Fruit fly (Drosophila melanogaster): ENCODE measurements around the gene Amt.

Amt gene

dm6 chr3R:15265406-15266040 lies 16.6 kb upstream of the Amt start, which contains the start of gene ATPsynO (continued):
- peak; percentile 11 for TF ChIP-seq pho (GFP tag; optimal IDR thresholded peaks at IDR 0.05)
- peak; percentile 59; the same call in 1 of the 4 replicates for TF ChIP-seq chinmo (GFP tag; IDR thresholded peaks at IDR 0.05; ENCODE audit: partially characterized antibody)
- peak; percentile 57 for TF ChIP-seq dm (GFP tag; optimal IDR thresholded peaks at IDR 0.05)
- peak; percentile 86 for TF ChIP-seq bigmax (GFP tag; optimal IDR thresholded peaks at IDR 0.05)
- no peak for TF ChIP-seq wor (GFP tag; IDR thresholded peaks at IDR 0.05)
- TF ChIP-seq CoRest (tag; optimal IDR thresholded peaks at IDR 0.05): no peak
- TF ChIP-seq az2 (GFP tag; optimal IDR thresholded peaks at IDR 0.05): no peak
- no peak for TF ChIP-seq dmrt99B (tag; optimal IDR thresholded peaks at IDR 0.05)
- TF ChIP-seq slbo (GFP tag; IDR thresholded peaks at IDR 0.05): no peak
- peak; percentile 14 for TF ChIP-seq PHDP (tag; optimal IDR thresholded peaks at IDR 0.05)
- TF ChIP-seq CG12744 (GFP tag; optimal IDR thresholded peaks at IDR 0.05): no peak
- no peak for TF ChIP-seq CG7786 (GFP tag; optimal IDR thresholded peaks at IDR 0.05)
- peak; percentile 36 for TF ChIP-seq ftz-f1 (GFP tag; optimal IDR thresholded peaks at IDR 0.05)
- no peak for TF ChIP-seq CG10959 (GFP tag; IDR thresholded peaks at IDR 0.05)
- TF ChIP-seq her (GFP tag; optimal IDR thresholded peaks at IDR 0.05): no peak
- peak; percentile 12 for TF ChIP-seq CG9797 (GFP tag; optimal IDR thresholded peaks at IDR 0.05)
- no peak for TF ChIP-seq CG3726 (GFP tag; IDR thresholded peaks at IDR 0.05)
- TF ChIP-seq CG16813 (GFP tag; IDR thresholded peaks at IDR 0.05; ENCODE audit: partially characterized antibody): 0 out of 3 replicates have a peak, but pooled peaks have one; percentile 42
- no peak for TF ChIP-seq Doc3 (GFP tag; IDR thresholded peaks at IDR 0.05; ENCODE audit: partially characterized antibody)
- TF ChIP-seq NK7.1 (GFP tag; optimal IDR thresholded peaks at IDR 0.05): no peak
- no peak for TF ChIP-seq croc (GFP tag; conservative IDR thresholded peaks at IDR 0.05)
- no peak for TF ChIP-seq CG7357 (GFP tag; IDR thresholded peaks at IDR 0.05)
- no peak for TF ChIP-seq sisA (GFP tag; IDR thresholded peaks at IDR 0.05)
- TF ChIP-seq Gsc (GFP tag; IDR thresholded peaks at IDR 0.05): no peak
- no peak for TF ChIP-seq ewg (GFP tag; optimal IDR thresholded peaks at IDR 0.05)
- no peak for TF ChIP-seq C15 (GFP tag; IDR thresholded peaks at IDR 0.05)
- no peak for TF ChIP-seq Ptx1 (GFP tag; IDR thresholded peaks at IDR 0.05)
- peak; percentile 62 for TF ChIP-seq CG12391 (tag; optimal IDR thresholded peaks at IDR 0.05)
- TF ChIP-seq fu2 (GFP tag; optimal IDR thresholded peaks at IDR 0.05): no peak
- no peak for TF ChIP-seq slp2 (GFP tag; optimal IDR thresholded peaks at IDR 0.05)
- no peak for TF ChIP-seq TFAM (GFP tag; optimal IDR thresholded peaks at IDR 0.05)
- peak; percentile 18 for TF ChIP-seq CG7987 (GFP tag; optimal IDR thresholded peaks at IDR 0.05)
- TF ChIP-seq grau (tag; optimal IDR thresholded peaks at IDR 0.05): peak; percentile 44
- TF ChIP-seq tgo (GFP tag; IDR thresholded peaks at IDR 0.05): no peak
- TF ChIP-seq Gug (GFP tag; IDR thresholded peaks at IDR 0.05): no peak
- peak; percentile 60 for TF ChIP-seq Ets65A (GFP tag)
- no peak for TF ChIP-seq CG11398 (GFP tag; optimal IDR thresholded peaks at IDR 0.05)
- peak; percentile 57 for TF ChIP-seq BEAF-32 (GFP tag; optimal IDR thresholded peaks at IDR 0.05)
- TF ChIP-seq Lpt (GFP tag; optimal IDR thresholded peaks at IDR 0.05): no peak
- no peak for TF ChIP-seq Six4 (GFP tag; optimal IDR thresholded peaks at IDR 0.05)
- TF ChIP-seq sqz (GFP tag; optimal IDR thresholded peaks at IDR 0.05): no peak
- no peak for TF ChIP-seq CG1602 (GFP tag; optimal IDR thresholded peaks at IDR 0.05)
- no peak for TF ChIP-seq CG18619 (GFP tag; optimal IDR thresholded peaks at IDR 0.05)
- TF ChIP-seq CG17829 (tag; optimal IDR thresholded peaks at IDR 0.05): peak; percentile 69
- TF ChIP-seq aop (GFP tag; IDR thresholded peaks at IDR 0.05): no peak
- no peak for TF ChIP-seq crc (GFP tag; optimal IDR thresholded peaks at IDR 0.05)
- no peak for TF ChIP-seq Elba2 (GFP tag; optimal IDR thresholded peaks at IDR 0.05)
- no peak for TF ChIP-seq sr (GFP tag; IDR thresholded peaks at IDR 0.05)
- no peak for TF ChIP-seq Deaf1 (tag; optimal IDR thresholded peaks at IDR 0.05)
- no peak; the same call in 2 of the 3 replicates for TF ChIP-seq jigr1 (GFP tag; IDR thresholded peaks at IDR 0.05)
- TF ChIP-seq CG4328 (GFP tag; optimal IDR thresholded peaks at IDR 0.05): no peak
- TF ChIP-seq CG7928 (GFP tag; optimal IDR thresholded peaks at IDR 0.05): peak; percentile 99

Measured in whole organism, embryonic.